Worm (Caenorhabditis elegans) whole organism, mixed stage, embryonic: ENCODE data around the gene nhr-123.

Source experiments
- M03D4.4 ChIP-seq: sonication (generic microtip); optimal IDR thresholded peaks from 2 replicates; lab custom pipeline; 2017; ENCODE audit warnings: mild to moderate bottlenecking, missing genetic modification characterization, missing compliant biosample characterization
- bed-3 ChIP-seq: fragments of 200-800 bp; sonication (Bioruptor generic); optimal IDR thresholded peaks from 3 replicates; lab custom pipeline; 2018; ENCODE audit warnings: mild to moderate bottlenecking, missing genetic modification characterization, moderate library complexity, missing compliant biosample characterization
- blmp-1 ChIP-seq: fragments of 150-350 bp; optimal IDR thresholded peaks from 2 replicates; lab custom pipeline; 2014; ENCODE audit warnings: missing biosample characterization, missing genetic modification characterization
- ceh-39 ChIP-seq: fragments of 150-350 bp; optimal IDR thresholded peaks from 2 replicates; lab custom pipeline; 2014; ENCODE audit warnings: missing biosample characterization, missing genetic modification characterization
- ceh-43 ChIP-seq: fragments of 200-800 bp; sonication (Bioruptor generic); optimal IDR thresholded peaks from 2 replicates; lab custom pipeline; 2018; ENCODE audit warnings: mild to moderate bottlenecking, missing genetic modification characterization, moderate library complexity, missing compliant biosample characterization
- ceh-83 ChIP-seq: fragments of 200-800 bp; sonication (Bioruptor generic); optimal IDR thresholded peaks from 2 replicates; lab custom pipeline; 2018; ENCODE audit warnings: mild to moderate bottlenecking, missing genetic modification characterization, missing compliant biosample characterization
- ces-1 ChIP-seq: fragments of 150-350 bp; optimal IDR thresholded peaks from 2 replicates; lab custom pipeline; 2014; ENCODE audit warnings: missing biosample characterization, missing genetic modification reagents, missing genetic modification characterization
- cnd-1 ChIP-seq: fragments of 200-800 bp; sonication (Bioruptor generic); optimal IDR thresholded peaks from 2 replicates; lab custom pipeline; 2018; ENCODE audit warnings: mild to moderate bottlenecking, missing genetic modification characterization, missing compliant biosample characterization
- elt-1 ChIP-seq: sonication (generic microtip); optimal IDR thresholded peaks from 2 replicates; lab custom pipeline; 2017; ENCODE audit warnings: missing genetic modification characterization, mild to moderate bottlenecking, missing compliant biosample characterization, antibody characterized with exemption, moderate library complexity, borderline replicate concordance; ENCODE audit not compliant: insufficient read depth
- elt-3 ChIP-seq: fragments of 150-350 bp; optimal IDR thresholded peaks from 2 replicates; lab custom pipeline; 2014; ENCODE audit warnings: missing biosample characterization, missing genetic modification characterization
- ham-2 ChIP-seq: fragments of 200-800 bp; sonication (Bioruptor generic); optimal IDR thresholded peaks from 2 replicates; lab custom pipeline; 2018; ENCODE audit warnings: mild to moderate bottlenecking, missing genetic modification characterization, missing compliant biosample characterization
- hlh-1 ChIP-seq: fragments of 150-350 bp; optimal IDR thresholded peaks from 2 replicates; lab custom pipeline; 2014; ENCODE audit warnings: missing biosample characterization, missing genetic modification reagents, missing genetic modification characterization
- lin-13 ChIP-seq: fragments of 150-350 bp; optimal IDR thresholded peaks from 2 replicates; lab custom pipeline; 2014; ENCODE audit warnings: missing biosample characterization, missing genetic modification characterization
- lin-32 ChIP-seq: fragments of 200-800 bp; sonication (Bioruptor generic); optimal IDR thresholded peaks from 2 replicates; lab custom pipeline; 2018; ENCODE audit warnings: mild to moderate bottlenecking, missing genetic modification characterization, missing compliant biosample characterization
- lsy-2 ChIP-seq: fragments of 150-350 bp; optimal IDR thresholded peaks from 2 replicates; lab custom pipeline; 2014; ENCODE audit warnings: missing biosample characterization, missing genetic modification characterization
- mep-1 ChIP-seq: fragments of 150-350 bp; optimal IDR thresholded peaks from 2 replicates; lab custom pipeline; 2017; ENCODE audit warnings: missing biosample characterization, missing genetic modification reagents, missing genetic modification characterization, inconsistent platforms
- mls-2 ChIP-seq: sonication (generic microtip); optimal IDR thresholded peaks from 2 replicates; lab custom pipeline; 2016; ENCODE audit warnings: mild to moderate bottlenecking, missing genetic modification characterization, moderate library complexity, missing compliant biosample characterization
- nhr-12 ChIP-seq: fragments of 150-350 bp; optimal IDR thresholded peaks from 2 replicates; lab custom pipeline; 2014; ENCODE audit warnings: missing biosample characterization, missing genetic modification characterization
- nhr-2 ChIP-seq: fragments of 150-350 bp; optimal IDR thresholded peaks from 2 replicates; lab custom pipeline; 2014; ENCODE audit warnings: missing biosample characterization, missing genetic modification characterization
- nhr-28 ChIP-seq: fragments of 150-350 bp; optimal IDR thresholded peaks from 2 replicates; lab custom pipeline; 2014; ENCODE audit warnings: missing biosample characterization, missing genetic modification characterization
- nhr-76 ChIP-seq: sonication (generic microtip); optimal IDR thresholded peaks from 2 replicates; lab custom pipeline; 2017; ENCODE audit warnings: missing biosample characterization, missing genetic modification characterization
- pha-4 ChIP-seq: fragments of 150-350 bp; optimal IDR thresholded peaks from 2 replicates; lab custom pipeline; 2018; ENCODE audit warnings: missing biosample characterization, missing genetic modification reagents, missing genetic modification characterization
- sem-2 ChIP-seq: fragments of 200-800 bp; sonication (Bioruptor generic); optimal IDR thresholded peaks from 2 replicates; lab custom pipeline; 2018; ENCODE audit warnings: mild to moderate bottlenecking, missing genetic modification characterization, missing compliant biosample characterization
- sptf-1 ChIP-seq: sonication (generic microtip); optimal IDR thresholded peaks from 2 replicates; lab custom pipeline; 2017; ENCODE audit warnings: mild to moderate bottlenecking, missing genetic modification characterization, moderate library complexity, missing compliant biosample characterization
- tbx-8 ChIP-seq: fragments of 200-800 bp; sonication (Bioruptor generic); optimal IDR thresholded peaks from 2 replicates; lab custom pipeline; 2018; ENCODE audit warnings: mild to moderate bottlenecking, missing genetic modification characterization, moderate library complexity, missing compliant biosample characterization
- unc-120 ChIP-seq: sonication (generic microtip); optimal IDR thresholded peaks from 2 replicates; lab custom pipeline; 2017; ENCODE audit warnings: missing genetic modification characterization, missing compliant biosample characterization; ENCODE audit not compliant: poor library complexity, severe bottlenecking
- unc-39 ChIP-seq: fragments of 150-350 bp; optimal IDR thresholded peaks from 2 replicates; lab custom pipeline; 2014; ENCODE audit warnings: missing biosample characterization, missing genetic modification characterization
- unc-62 ChIP-seq: fragments of 150-350 bp; optimal IDR thresholded peaks from 2 replicates; lab custom pipeline; 2014; ENCODE audit warnings: missing biosample characterization, missing genetic modification reagents, missing genetic modification characterization
- zip-8 ChIP-seq: fragments of 150-350 bp; optimal IDR thresholded peaks from 2 replicates; lab custom pipeline; 2014; ENCODE audit warnings: missing biosample characterization, missing genetic modification characterization

Gene nhr-123

ce11 chrV:491432-491831, 40.2 kb downstream of the nhr-123 start, which contains the start of gene str-196:
Gene str-196 (plus strand): TSS chrV:491732.
- TF ChIP-seq pha-4 (tag; lab: Kevin White, UChicago) (no peak), ceh-39 (tag; lab: Kevin White, UChicago) (no peak), nhr-76 (tag; lab: Kevin White, UChicago) (no peak), ceh-43 (GFP tag; lab: Kevin White, UChicago) (no peak), blmp-1 (no peak), sptf-1 (tag; lab: Kevin White, UChicago) (no peak), tbx-8 (GFP tag; lab: Kevin White, UChicago) (no peak), ceh-83 (no peak), cnd-1 (tag; lab: Kevin White, UChicago) (no peak), nhr-2 (tag; lab: Kevin White, UChicago) (no peak), ces-1 (no peak), M03D4.4 (tag; lab: Kevin White, UChicago) (no peak), unc-39 (no peak), mls-2 (tag; lab: Kevin White, UChicago) (no peak), zip-8 (tag; lab: Kevin White, UChicago) (no peak), bed-3 (GFP tag; lab: Kevin White, UChicago) (no peak), elt-3 (tag; lab: Kevin White, UChicago) (no peak)
- TF ChIP-seq, all 35 proteins: peak for 0

ce11 chrV:494284-494683, 43.0 kb downstream of the nhr-123 start, which contains the start of gene nhr-131:
Gene nhr-131 (plus strand): TSS chrV:494370.
- TF ChIP-seq nhr-76 (tag; lab: Kevin White, UChicago) (no peak), cnd-1 (tag; lab: Kevin White, UChicago) (no peak), tbx-8 (GFP tag; lab: Kevin White, UChicago) (no peak), nhr-28 (tag; lab: Kevin White, UChicago) (no peak), sem-2 (GFP tag; lab: Kevin White, UChicago) (no peak), mep-1 (tag; lab: Kevin White, UChicago) (no peak), unc-62 (no peak), ceh-39 (tag; lab: Kevin White, UChicago) (no peak), ceh-43 (GFP tag; lab: Kevin White, UChicago) (no peak)

- no peak for TF ChIP-seq ceh-43 (GFP tag; lab: Kevin White, UChicago)
- TF ChIP-seq ham-2 (GFP tag; lab: Kevin White, UChicago), result no peak
- TF ChIP-seq unc-120 (tag; lab: Kevin White, UChicago), result no peak
- no peak for TF ChIP-seq tbx-8 (GFP tag; lab: Kevin White, UChicago)
- TF ChIP-seq mep-1 (tag; lab: Kevin White, UChicago), result no peak
- no peak for TF ChIP-seq hlh-1 (tag; lab: Kevin White, UChicago)
- TF ChIP-seq sem-2 (GFP tag; lab: Kevin White, UChicago), result no peak
- no peak for TF ChIP-seq mls-2 (tag; lab: Kevin White, UChicago)
- TF ChIP-seq, all 35 proteins: peak for 0
Measured at ce11 chrV:497399-497798, 46.1 kb downstream of the nhr-123 start, which contains the start of gene T01G6.1. Gene T01G6.1 (plus strand): TSS chrV:497699.

- TF ChIP-seq unc-120 (tag; lab: Kevin White, UChicago) (no peak), mls-2 (tag; lab: Kevin White, UChicago) (no peak), nhr-12 (no peak), lin-32 (GFP tag; lab: Kevin White, UChicago) (no peak), lin-13 (tag; lab: Kevin White, UChicago) (no peak), zip-8 (tag; lab: Kevin White, UChicago) (no peak)
- TF ChIP-seq, all 35 proteins: peak for 0
Measured at ce11 chrV:500535-500934, 49.3 kb downstream of the nhr-123 start.

- TF ChIP-seq unc-62 (no peak), elt-1 (tag; lab: Kevin White, UChicago) (no peak), nhr-12 (no peak), blmp-1 (no peak), lsy-2 (tag; lab: Kevin White, UChicago) (no peak), bed-3 (GFP tag; lab: Kevin White, UChicago) (no peak), M03D4.4 (tag; lab: Kevin White, UChicago) (no peak), pha-4 (tag; lab: Kevin White, UChicago) (no peak)
Measured at ce11 chrV:501230-501629, 50.0 kb downstream of the nhr-123 start, which contains the start of gene str-256. Gene str-256 (minus strand): TSS chrV:501330.
